Worm (Caenorhabditis elegans) whole organism, L1 larva: ENCODE measurements around the gene K09C4.7.

Experiments used
- fos-1 ChIP-seq: fragments of 150-350 bp; optimal IDR thresholded peaks from 2 replicates; lab custom pipeline; 2014; ENCODE audit warnings: missing biosample characterization, missing genetic modification characterization
- nhr-237 ChIP-seq: fragments of 150-350 bp; optimal IDR thresholded peaks from 2 replicates; lab custom pipeline; 2014; ENCODE audit warnings: missing biosample characterization, missing genetic modification characterization
- tbx-2 ChIP-seq: sonication (generic microtip); optimal IDR thresholded peaks from 2 replicates; lab custom pipeline; 2016; ENCODE audit warnings: missing genetic modification characterization, missing compliant biosample characterization

DNA sequence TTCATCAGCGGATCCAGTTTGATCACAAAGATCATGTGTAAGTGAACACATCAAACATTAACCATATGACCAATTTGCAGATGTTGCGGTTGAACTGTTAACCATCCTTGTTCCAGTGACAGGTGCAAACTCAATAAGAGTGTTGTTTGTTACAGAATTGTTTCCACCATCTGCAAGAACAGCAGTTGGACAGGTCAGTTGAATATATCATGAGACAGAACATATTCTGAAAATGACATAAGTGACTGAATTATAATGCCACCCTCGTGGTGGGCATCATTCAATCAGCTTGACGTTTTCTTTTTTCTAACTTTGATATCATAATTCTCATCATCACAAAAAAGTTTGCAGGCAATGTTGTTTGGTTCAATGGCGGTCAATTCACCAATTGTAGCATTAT, 27.9 kb downstream of the K09C4.7 start:
- TF ChIP-seq nhr-237 (tag; lab: Kevin White, UChicago), result no peak
- no peak for TF ChIP-seq tbx-2 (tag; lab: Kevin White, UChicago)
- no peak for TF ChIP-seq fos-1 (tag; lab: Kevin White, UChicago)
